Fruit fly (Drosophila melanogaster) whole organism, embryonic: ENCODE results near the gene Ankle2.

Experiments used
- Bdp1 ChIP-seq: fragments of 200-800 bp; sonication (Bioruptor generic); optimal IDR thresholded peaks from 3 replicates; lab custom pipeline; 2016; ENCODE audit warnings: missing biosample characterization, missing genetic modification characterization
- CG10209 ChIP-seq: fragments of 200-800 bp; sonication (Bioruptor generic); optimal IDR thresholded peaks from 3 replicates; lab custom pipeline; 2017; ENCODE audit warnings: missing biosample characterization, mild to moderate bottlenecking, missing genetic modification characterization, missing genetic modification reagents
- CG10267 ChIP-seq: fragments of 200-800 bp; sonication (Bioruptor generic); optimal IDR thresholded peaks from 2 replicates; lab custom pipeline; 2018; ENCODE audit warnings: missing biosample characterization, mild to moderate bottlenecking, missing genetic modification characterization, moderate library complexity
- CG11247 ChIP-seq: fragments of 200-800 bp; sonication (Bioruptor generic); IDR thresholded peaks from 2 replicates; pipeline ENCODE4 v1.3.6; 2022; ENCODE audit warnings: missing biosample characterization, missing genetic modification characterization
- CG11456 ChIP-seq: fragments of 200-800 bp; sonication (Bioruptor generic); IDR thresholded peaks from 3 replicates; pipeline ENCODE4 v1.3.6; 2022; ENCODE audit warnings: missing biosample characterization, missing genetic modification characterization
- CG11504 ChIP-seq: fragments of 200-800 bp; sonication (Bioruptor generic); optimal IDR thresholded peaks from 3 replicates; lab custom pipeline; 2019; ENCODE audit warnings: missing biosample characterization, mild to moderate bottlenecking, missing genetic modification characterization, moderate library complexity
- CG14667 ChIP-seq: fragments of 200-800 bp; sonication (Bioruptor generic); IDR thresholded peaks from 2 replicates; pipeline ENCODE4 v1.3.6; 2022; ENCODE audit warnings: missing biosample characterization, missing genetic modification characterization
- CG1529 ChIP-seq: fragments of 200-800 bp; sonication (Bioruptor generic); optimal IDR thresholded peaks from 3 replicates; lab custom pipeline; 2018; ENCODE audit warnings: missing biosample characterization, missing genetic modification characterization
- CG1792 ChIP-seq: fragments of 200-800 bp; sonication (Bioruptor generic); optimal IDR thresholded peaks from 2 replicates; lab custom pipeline; 2016; ENCODE audit warnings: missing biosample characterization, missing genetic modification characterization
- CG18599 ChIP-seq: fragments of 200-800 bp; sonication (Bioruptor generic); optimal IDR thresholded peaks from 3 replicates; lab custom pipeline; 2017; ENCODE audit warnings: missing biosample characterization, missing genetic modification characterization, mild to moderate bottlenecking, moderate library complexity, missing genetic modification reagents
- CG2120 ChIP-seq: fragments of 200-800 bp; sonication (Bioruptor generic); optimal IDR thresholded peaks from 3 replicates; lab custom pipeline; 2016; ENCODE audit warnings: missing biosample characterization, missing genetic modification characterization
- CG2129 ChIP-seq: fragments of 200-800 bp; sonication (Bioruptor generic); IDR thresholded peaks from 2 replicates; pipeline ENCODE4 v1.3.6; 2022; ENCODE audit warnings: missing biosample characterization, missing genetic modification characterization; ENCODE audit not compliant: partially characterized antibody
- CG3995 ChIP-seq: fragments of 200-800 bp; sonication (Bioruptor generic); optimal IDR thresholded peaks from 3 replicates; lab custom pipeline; 2016; ENCODE audit warnings: missing biosample characterization, missing genetic modification characterization
- CG42726 ChIP-seq: fragments of 200-800 bp; sonication (Bioruptor generic); IDR thresholded peaks from 2 replicates; pipeline ENCODE4 v1.3.6; 2022; ENCODE audit warnings: missing biosample characterization, missing genetic modification characterization; ENCODE audit not compliant: partially characterized antibody
- CG5245 ChIP-seq: fragments of 200-800 bp; sonication (Bioruptor generic); optimal IDR thresholded peaks from 3 replicates; lab custom pipeline; 2016; ENCODE audit warnings: missing biosample characterization, missing genetic modification characterization
- CG6791 ChIP-seq: fragments of 200-800 bp; sonication (Bioruptor generic); IDR thresholded peaks from 3 replicates; pipeline ENCODE4 v1.3.6; 2022; ENCODE audit warnings: missing biosample characterization, missing genetic modification characterization; ENCODE audit not compliant: partially characterized antibody
- CG7963 ChIP-seq: fragments of 200-800 bp; sonication (Bioruptor generic); IDR thresholded peaks from 3 replicates; pipeline ENCODE4 v1.3.6; 2022; ENCODE audit warnings: missing biosample characterization, missing genetic modification characterization; ENCODE audit not compliant: partially characterized antibody
- CG8281 ChIP-seq: fragments of 200-800 bp; sonication (Bioruptor generic); optimal IDR thresholded peaks from 2 replicates; lab custom pipeline; 2018; ENCODE audit warnings: missing biosample characterization, mild to moderate bottlenecking, missing genetic modification characterization, moderate library complexity
- CkIIα-i1 ChIP-seq: fragments of 200-800 bp; sonication (Bioruptor generic); IDR thresholded peaks from 2 replicates; pipeline ENCODE4 v1.3.6; 2022; ENCODE audit warnings: missing biosample characterization, missing genetic modification characterization
- CoRest ChIP-seq: fragments of 200-800 bp; sonication (Bioruptor generic); optimal IDR thresholded peaks from 3 replicates; lab custom pipeline; 2018; ENCODE audit warnings: missing biosample characterization, mild to moderate bottlenecking, missing genetic modification characterization, moderate library complexity
- Deaf1 ChIP-seq: fragments of 200-800 bp; optimal IDR thresholded peaks from 3 replicates; lab custom pipeline; 2019; ENCODE audit warnings: missing biosample characterization, mild to moderate bottlenecking, missing genetic modification characterization, moderate library complexity
- Dp ChIP-seq: fragments of 200-800 bp; sonication (Bioruptor generic); optimal IDR thresholded peaks from 2 replicates; lab custom pipeline; 2018; ENCODE audit warnings: missing biosample characterization, mild to moderate bottlenecking, missing genetic modification characterization, moderate library complexity
- GATAe ChIP-seq: fragments of 200-800 bp; sonication (Bioruptor generic); conservative IDR thresholded peaks from 2 replicates; pipeline ENCODE4 v1.3.6; 2022; ENCODE audit warnings: missing biosample characterization, missing genetic modification characterization
- HLH4C ChIP-seq: fragments of 200-800 bp; sonication (Bioruptor generic); IDR thresholded peaks from 3 replicates; pipeline ENCODE4 v1.3.6; 2022; ENCODE audit warnings: missing biosample characterization, missing genetic modification characterization; ENCODE audit not compliant: partially characterized antibody
- Hand ChIP-seq: fragments of 200-800 bp; sonication (Bioruptor generic); optimal IDR thresholded peaks from 2 replicates; lab custom pipeline; 2017; ENCODE audit warnings: mild to moderate bottlenecking, missing biosample characterization, missing genetic modification reagents, missing genetic modification characterization
- NC2β ChIP-seq: fragments of 200-800 bp; sonication (Bioruptor generic); optimal IDR thresholded peaks from 2 replicates; lab custom pipeline; 2016; ENCODE audit warnings: missing biosample characterization, missing genetic modification characterization
- NFAT ChIP-seq: fragments of 200-800 bp; sonication (Bioruptor generic); IDR thresholded peaks from 2 replicates; pipeline ENCODE4 v1.3.6; 2022; ENCODE audit warnings: missing biosample characterization, missing genetic modification characterization
- Oaz ChIP-seq: fragments of 200-800 bp; sonication (Bioruptor generic); IDR thresholded peaks from 2 replicates; pipeline ENCODE4 v1.3.6; 2022; ENCODE audit warnings: missing biosample characterization, missing genetic modification characterization
- PHDP ChIP-seq: fragments of 200-800 bp; sonication (Bioruptor generic); optimal IDR thresholded peaks from 3 replicates; lab custom pipeline; 2018; ENCODE audit warnings: missing biosample characterization, mild to moderate bottlenecking, missing genetic modification characterization, moderate library complexity
- Pdp1 ChIP-seq, 2 experiments: fragments of 200-800 bp; sonication (Bioruptor generic); optimal IDR thresholded peaks; 3 replicates each; lab custom pipeline; 2016; ENCODE audit warnings: missing biosample characterization in 2 of 2, missing genetic modification characterization in 2 of 2, mild to moderate bottlenecking in 1 of 2, moderate library complexity in 1 of 2
- YL-1 ChIP-seq: fragments of 200-800 bp; sonication (Bioruptor generic); optimal IDR thresholded peaks from 3 replicates; lab custom pipeline; 2017; ENCODE audit warnings: missing biosample characterization, mild to moderate bottlenecking, missing genetic modification characterization
- al ChIP-seq: fragments of 200-800 bp; sonication (Bioruptor generic); IDR thresholded peaks from 2 replicates; pipeline ENCODE4 v1.3.6; 2022; ENCODE audit warnings: missing biosample characterization, missing genetic modification characterization
- bsh ChIP-seq, 2 experiments: fragments of 200-800 bp; sonication (Bioruptor generic); optimal IDR thresholded peaks; 2 replicates each; lab custom pipeline; 2017 to 2018; ENCODE audit warnings: mild to moderate bottlenecking in 2 of 2, missing biosample characterization in 2 of 2, missing genetic modification characterization in 2 of 2, moderate library complexity in 1 of 2
- ems ChIP-seq: fragments of 200-800 bp; sonication (Bioruptor generic); optimal IDR thresholded peaks from 3 replicates; lab custom pipeline; 2016; ENCODE audit warnings: missing biosample characterization, missing genetic modification characterization
- fd102C ChIP-seq: fragments of 200-800 bp; sonication (Bioruptor generic); optimal IDR thresholded peaks from 2 replicates; lab custom pipeline; 2018; ENCODE audit warnings: missing biosample characterization, mild to moderate bottlenecking, missing genetic modification characterization, moderate library complexity
- fd3F ChIP-seq: fragments of 200-800 bp; sonication (Bioruptor generic); optimal IDR thresholded peaks from 2 replicates; lab custom pipeline; 2018; ENCODE audit warnings: missing biosample characterization, mild to moderate bottlenecking, missing genetic modification characterization, moderate library complexity
- gce ChIP-seq: fragments of 200-800 bp; sonication (Bioruptor generic); IDR thresholded peaks from 3 replicates; pipeline ENCODE4 v1.3.6; 2022; ENCODE audit warnings: missing biosample characterization, missing genetic modification characterization
- grn ChIP-seq: fragments of 200-800 bp; sonication (Bioruptor generic); optimal IDR thresholded peaks from 3 replicates; lab custom pipeline; 2017; ENCODE audit warnings: missing biosample characterization, missing genetic modification characterization
- insv ChIP-seq, 2 experiments: fragments of 200-800 bp; sonication (Bioruptor generic); optimal IDR thresholded peaks; 3 replicates each; lab custom pipeline; 2016 to 2018; ENCODE audit warnings: missing biosample characterization in 2 of 2, missing genetic modification characterization in 2 of 2
- inv ChIP-seq: fragments of 200-800 bp; sonication (Bioruptor generic); IDR thresholded peaks from 2 replicates; pipeline ENCODE4 v1.3.6; 2022; ENCODE audit warnings: missing biosample characterization, missing genetic modification characterization; ENCODE audit not compliant: partially characterized antibody
- jumu ChIP-seq: fragments of 200-800 bp; sonication (Bioruptor generic); optimal IDR thresholded peaks from 3 replicates; lab custom pipeline; 2016; ENCODE audit warnings: missing biosample characterization, missing genetic modification characterization
- klu ChIP-seq: fragments of 200-800 bp; sonication (Bioruptor generic); IDR thresholded peaks from 2 replicates; pipeline ENCODE4 v1.3.6; 2022; ENCODE audit warnings: missing biosample characterization, missing genetic modification characterization
- peb ChIP-seq: fragments of 200-800 bp; sonication (Bioruptor generic); IDR thresholded peaks from 2 replicates; pipeline ENCODE4 v1.3.6; 2022; ENCODE audit warnings: missing biosample characterization, missing genetic modification characterization
- pros ChIP-seq: fragments of 200-800 bp; sonication (Bioruptor generic); optimal IDR thresholded peaks from 3 replicates; lab custom pipeline; 2019; ENCODE audit warnings: missing biosample characterization, mild to moderate bottlenecking, missing genetic modification characterization, moderate library complexity
- ranshi ChIP-seq: fragments of 200-800 bp; sonication (Bioruptor generic); IDR thresholded peaks from 2 replicates; pipeline ENCODE4 v1.3.6; 2022; ENCODE audit warnings: missing biosample characterization, missing genetic modification characterization
- row ChIP-seq: fragments of 200-800 bp; sonication (Bioruptor generic); IDR thresholded peaks from 3 replicates; pipeline ENCODE4 v1.3.6; 2022; ENCODE audit warnings: missing biosample characterization, missing genetic modification characterization
- shn ChIP-seq: fragments of 200-800 bp; sonication (Bioruptor generic); optimal IDR thresholded peaks from 3 replicates; lab custom pipeline; 2016; ENCODE audit warnings: missing biosample characterization, missing genetic modification characterization
- slou ChIP-seq: fragments of 200-800 bp; sonication (Bioruptor generic); optimal IDR thresholded peaks from 3 replicates; lab custom pipeline; 2016; ENCODE audit warnings: missing biosample characterization, missing genetic modification characterization
- trem ChIP-seq: fragments of 200-800 bp; optimal IDR thresholded peaks from 3 replicates; lab custom pipeline; 2019; ENCODE audit warnings: missing biosample characterization, mild to moderate bottlenecking, missing genetic modification characterization, moderate library complexity
- wdn ChIP-seq: fragments of 200-800 bp; sonication (Bioruptor generic); IDR thresholded peaks from 2 replicates; pipeline ENCODE4 v1.3.6; 2022; ENCODE audit warnings: missing biosample characterization, missing genetic modification characterization

The Ankle2 gene

DNA sequence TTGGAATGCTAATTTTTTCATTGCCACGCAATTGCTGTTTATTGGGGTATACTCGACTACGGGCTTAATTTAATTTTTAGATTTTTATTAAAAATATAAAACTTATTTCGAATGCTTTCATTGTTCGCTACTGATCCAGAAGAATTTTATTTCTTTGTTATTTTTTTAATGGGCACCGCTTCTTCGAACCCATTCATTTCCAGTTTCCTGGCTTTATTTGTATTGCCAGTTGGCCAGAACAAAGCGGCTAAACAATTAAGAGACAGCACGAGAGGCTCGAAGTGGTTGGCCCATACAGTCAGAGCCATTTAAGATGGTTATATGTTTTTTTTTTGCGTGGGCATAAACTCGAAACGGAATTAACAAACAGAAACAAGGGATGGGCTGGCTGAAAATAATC is 16.8 kb upstream of the Ankle2 start (continued):
- peak; percentile 86 for TF ChIP-seq CG18599 (GFP tag; lab: Kevin White, UChicago)
- no peak for TF ChIP-seq CG42726 (GFP tag; lab: Robert Waterston, UW)
- TF ChIP-seq CG7963 (GFP tag; lab: Robert Waterston, UW): no peak
- 0 out of 2 replicates have a peak, but pooled peaks have one; percentile 24 for TF ChIP-seq Oaz (GFP tag; lab: Robert Waterston, UW)
- TF ChIP-seq row (GFP tag; lab: Robert Waterston, UW): peak; percentile 86
- TF ChIP-seq PHDP (tag; lab: Kevin White, UChicago): peak; percentile 78
- TF ChIP-seq CG3995 (GFP tag; lab: Kevin White, UChicago): peak; percentile 22
- TF ChIP-seq NC2β (GFP tag; lab: Kevin White, UChicago): peak; percentile 1
- peak; percentile 35 for TF ChIP-seq jumu (GFP tag; lab: Kevin White, UChicago)
- peak; percentile 25 for TF ChIP-seq CG1529 (GFP tag; lab: Kevin White, UChicago)
- peak; percentile 75 for TF ChIP-seq ranshi (GFP tag; lab: Robert Waterston, UW)
- TF ChIP-seq grn (GFP tag; lab: Kevin White, UChicago): no peak
- no peak for TF ChIP-seq CG1792 (GFP tag; lab: Kevin White, UChicago)
- TF ChIP-seq NFAT: peak; percentile 74
- peak; percentile 89 for TF ChIP-seq CG11456
- TF ChIP-seq bsh (GFP tag; optimal IDR thresholded peaks at IDR 0.05; lab: Kevin White, UChicago): peak in 1 of 2 experiments; percentile 67
- TF ChIP-seq gce (GFP tag; lab: Robert Waterston, UW): no peak
- TF ChIP-seq CG11247 (GFP tag; lab: Robert Waterston, UW): peak; percentile 76
- TF ChIP-seq CG2120 (GFP tag; lab: Kevin White, UChicago): peak; percentile 90
- no peak for TF ChIP-seq fd102C (GFP tag; lab: Kevin White, UChicago)
- peak; percentile 65 for TF ChIP-seq CG10267 (tag; lab: Kevin White, UChicago)
- peak; percentile 89 for TF ChIP-seq al (GFP tag; lab: Robert Waterston, UW)
- TF ChIP-seq Hand (GFP tag; lab: Kevin White, UChicago): peak; percentile 54
- TF ChIP-seq shn (GFP tag; lab: Kevin White, UChicago): peak; percentile 16
- peak; percentile 49 to 67 for TF ChIP-seq Pdp1 (GFP tag; optimal IDR thresholded peaks at IDR 0.05; lab: Kevin White, UChicago)
- TF ChIP-seq Dp (GFP tag; lab: Kevin White, UChicago): no peak
- TF ChIP-seq CG2129 (GFP tag; lab: Robert Waterston, UW): no peak
- no peak for TF ChIP-seq CG6791 (GFP tag; lab: Robert Waterston, UW)
- TF ChIP-seq HLH4C (GFP tag; lab: Robert Waterston, UW): no peak
- no peak; the same call in 1 of the 2 replicates for TF ChIP-seq GATAe
- TF ChIP-seq insv (GFP tag; optimal IDR thresholded peaks at IDR 0.05; lab: Kevin White, UChicago): no peak
- peak; percentile 78 for TF ChIP-seq CG10209 (GFP tag; lab: Kevin White, UChicago)
- TF ChIP-seq klu (GFP tag; lab: Robert Waterston, UW): peak; percentile 52
- TF ChIP-seq Deaf1: peak; percentile 50
- TF ChIP-seq ems: peak; percentile 46
- peak; percentile 84 for TF ChIP-seq CG11504 (tag; lab: Kevin White, UChicago)
- peak; percentile 45; the same call in 1 of the 2 replicates for TF ChIP-seq peb (GFP tag; lab: Robert Waterston, UW)
- peak; percentile 77 for TF ChIP-seq CoRest (tag; lab: Kevin White, UChicago)
- TF ChIP-seq YL-1 (GFP tag; lab: Kevin White, UChicago): no peak
- TF ChIP-seq pros: no peak
- peak; percentile 80 for TF ChIP-seq fd3F (GFP tag; lab: Kevin White, UChicago)
- TF ChIP-seq CG5245 (GFP tag; lab: Kevin White, UChicago): peak; percentile 59
- TF ChIP-seq CG14667 (GFP tag; lab: Robert Waterston, UW): peak; percentile 55
- no peak for TF ChIP-seq Bdp1 (GFP tag; lab: Kevin White, UChicago)
- TF ChIP-seq CkIIα-i1 (GFP tag; lab: Robert Waterston, UW): 0 out of 2 replicates have a peak, but pooled peaks have one; percentile 51
- TF ChIP-seq inv (GFP tag; lab: Robert Waterston, UW): no peak
- peak; percentile 50 for TF ChIP-seq slou
- TF ChIP-seq wdn (GFP tag; lab: Robert Waterston, UW): peak; percentile 85
- TF ChIP-seq trem (tag; lab: Kevin White, UChicago): no peak
- peak; percentile 24 for TF ChIP-seq CG8281 (tag; lab: Kevin White, UChicago)
